Fruit fly (Drosophila melanogaster): ENCODE measurements around the gene Sbat.

Gene Sbat

DNA sequence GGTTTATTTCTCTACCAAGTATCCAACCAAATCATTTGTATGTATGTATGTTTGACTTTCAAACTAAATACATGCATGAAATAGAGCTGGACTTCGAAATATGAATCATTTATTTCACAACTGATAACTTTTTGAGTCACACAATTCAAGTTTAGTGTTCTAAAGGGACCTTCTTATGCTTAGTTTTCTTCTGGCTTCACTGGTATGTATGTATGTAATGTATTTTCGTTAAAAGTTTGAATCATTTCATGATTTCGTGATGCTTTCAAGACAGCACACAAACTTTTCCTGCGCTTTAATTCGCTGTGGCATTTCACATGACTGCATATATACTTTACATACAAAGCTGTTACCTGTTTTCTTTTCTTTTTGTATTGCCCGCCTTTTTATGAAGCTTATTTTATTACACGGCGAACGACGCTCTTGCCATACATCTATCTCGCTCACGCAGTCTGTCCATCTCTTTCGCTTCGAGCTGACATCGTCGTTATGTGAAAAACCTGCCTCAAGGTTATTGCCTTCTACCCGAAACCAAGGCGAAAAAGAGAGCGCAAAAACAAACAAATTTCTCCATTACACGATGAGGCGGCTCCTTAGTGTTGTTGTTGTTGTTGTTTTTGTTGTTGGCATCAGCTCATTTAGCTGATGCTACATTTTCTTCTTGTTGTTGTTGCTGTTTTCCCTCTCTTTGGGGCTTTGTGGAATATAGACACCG is 30.5 kb downstream of the Sbat start (continued):
- TF ChIP-seq tin (GFP tag; optimal IDR thresholded peaks at IDR 0.05): no peak
- TF ChIP-seq slou (GFP tag; optimal IDR thresholded peaks at IDR 0.05): no peak
- no peak for TF ChIP-seq nerfin-1 (tag; optimal IDR thresholded peaks at IDR 0.05)
- TF ChIP-seq Elba2 (GFP tag; optimal IDR thresholded peaks at IDR 0.05): no peak
- TF ChIP-seq CG3847 (GFP tag; IDR thresholded peaks at IDR 0.05): no peak
- peak; percentile 78; the same call in 2 of the 3 replicates for TF ChIP-seq CG2199 (GFP tag; IDR thresholded peaks at IDR 0.05)
- no peak for TF ChIP-seq CG16779 (GFP tag; IDR thresholded peaks at IDR 0.05)
- TF ChIP-seq CG10366 (GFP tag; IDR thresholded peaks at IDR 0.05): no peak
- no peak for TF ChIP-seq CG9797 (GFP tag; optimal IDR thresholded peaks at IDR 0.05)
- TF ChIP-seq otp (GFP tag; IDR thresholded peaks at IDR 0.05): no peak
- no peak for TF ChIP-seq CG3726 (GFP tag; IDR thresholded peaks at IDR 0.05)
- TF ChIP-seq CG3065 (GFP tag; optimal IDR thresholded peaks at IDR 0.05): no peak
- TF ChIP-seq tll (GFP tag; optimal IDR thresholded peaks at IDR 0.05): peak in 1 of 2 experiments; percentile 21
- TF ChIP-seq CG31388 (GFP tag; optimal IDR thresholded peaks at IDR 0.05): no peak
- no peak for TF ChIP-seq ab (GFP tag; optimal IDR thresholded peaks at IDR 0.05)
- TF ChIP-seq dati (GFP tag; IDR thresholded peaks at IDR 0.05): no peak
- TF ChIP-seq CG8924 (tag; optimal IDR thresholded peaks at IDR 0.05): no peak
- TF ChIP-seq CG9727 (GFP tag; optimal IDR thresholded peaks at IDR 0.05): no peak
- TF ChIP-seq nmo (GFP tag; optimal IDR thresholded peaks at IDR 0.05): no peak
- no peak for TF ChIP-seq row (GFP tag; IDR thresholded peaks at IDR 0.05)
- no peak for TF ChIP-seq dmrt99B (tag; optimal IDR thresholded peaks at IDR 0.05)
- no peak for TF ChIP-seq CG1529 (GFP tag; optimal IDR thresholded peaks at IDR 0.05)
- no peak for TF ChIP-seq CG7271 (tag; optimal IDR thresholded peaks at IDR 0.05)
- no peak for TF ChIP-seq unpg (GFP tag; optimal IDR thresholded peaks at IDR 0.05)
- TF ChIP-seq CG11723 (GFP tag; optimal IDR thresholded peaks at IDR 0.05): no peak
- TF ChIP-seq Xbp1 (GFP tag; optimal IDR thresholded peaks at IDR 0.05): no peak
- TF ChIP-seq CG4820 (GFP tag; optimal IDR thresholded peaks at IDR 0.05): no peak
- TF ChIP-seq ash1 (GFP tag; optimal IDR thresholded peaks at IDR 0.05): no peak
- peak; percentile 1 for TF ChIP-seq CG10543 (GFP tag; optimal IDR thresholded peaks at IDR 0.05)
- no peak for TF ChIP-seq CG9215 (GFP tag; IDR thresholded peaks at IDR 0.05)
- TF ChIP-seq Trl (optimal IDR thresholded peaks at IDR 0.05): peak in 1 of 2 experiments; percentile 22
- no peak for TF ChIP-seq Trl (GFP tag; optimal IDR thresholded peaks at IDR 0.05)
- TF ChIP-seq Doc3 (GFP tag; IDR thresholded peaks at IDR 0.05; ENCODE audit: partially characterized antibody): 0 out of 3 replicates have a peak, but pooled peaks have one; percentile 14
- TF ChIP-seq Dip3 (GFP tag; optimal IDR thresholded peaks at IDR 0.05): no peak
- TF ChIP-seq Lpt (GFP tag; optimal IDR thresholded peaks at IDR 0.05): no peak
- no peak for TF ChIP-seq yki (optimal IDR thresholded peaks at IDR 0.05)
- no peak for TF ChIP-seq grau (tag; optimal IDR thresholded peaks at IDR 0.05)
- TF ChIP-seq Bteb2 (GFP tag; optimal IDR thresholded peaks at IDR 0.05): no peak
- TF ChIP-seq CG15073 (GFP tag; optimal IDR thresholded peaks at IDR 0.05): no peak
- TF ChIP-seq CG9876 (GFP tag; optimal IDR thresholded peaks at IDR 0.05): no peak
- TF ChIP-seq Fer1 (GFP tag; optimal IDR thresholded peaks at IDR 0.05): no peak
- no peak for TF ChIP-seq danr (GFP tag; IDR thresholded peaks at IDR 0.05)
- TF ChIP-seq sens-2 (GFP tag; IDR thresholded peaks at IDR 0.05): no peak
- TF ChIP-seq Six4 (GFP tag; optimal IDR thresholded peaks at IDR 0.05): no peak
- no peak for TF ChIP-seq CG1602 (GFP tag; optimal IDR thresholded peaks at IDR 0.05)
- TF ChIP-seq ham (GFP tag; IDR thresholded peaks at IDR 0.05): no peak
- no peak for TF ChIP-seq kah (GFP tag; optimal IDR thresholded peaks at IDR 0.05)
- no peak for TF ChIP-seq Ets65A (GFP tag)
- no peak for TF ChIP-seq CG1792 (GFP tag; optimal IDR thresholded peaks at IDR 0.05)
- no peak for TF ChIP-seq nau (GFP tag; optimal IDR thresholded peaks at IDR 0.05)
- no peak for TF ChIP-seq CG10565 (GFP tag; optimal IDR thresholded peaks at IDR 0.05)
- no peak for TF ChIP-seq CG14441 (GFP tag; IDR thresholded peaks at IDR 0.05)
